Fruit fly (Drosophila melanogaster) whole organism, embryonic: ENCODE results near the gene Idh3g.
A peak's percentile ranks its signal among the peaks of the same experiment; 100 is the strongest.

Experiments
- B-H1 ChIP-seq: fragments of 200-800 bp; sonication (Bioruptor generic); IDR thresholded peaks from 3 replicates; pipeline ENCODE4 v1.3.6; 2022; ENCODE audit warnings: missing biosample characterization, missing genetic modification characterization
- Bgb ChIP-seq: fragments of 200-800 bp; sonication (Bioruptor generic); IDR thresholded peaks from 2 replicates; pipeline ENCODE4 v1.3.6; 2022; ENCODE audit warnings: missing biosample characterization, missing genetic modification characterization; ENCODE audit not compliant: partially characterized antibody
- CG12104 ChIP-seq: fragments of 200-800 bp; sonication (Bioruptor generic); optimal IDR thresholded peaks from 3 replicates; lab custom pipeline; 2016; ENCODE audit warnings: missing biosample characterization, missing genetic modification characterization
- CG1233 ChIP-seq: fragments of 200-800 bp; sonication (Bioruptor generic); optimal IDR thresholded peaks from 4 replicates; lab custom pipeline; 2018; ENCODE audit warnings: missing biosample characterization, mild to moderate bottlenecking, missing genetic modification characterization
- CG13123 ChIP-seq: fragments of 200-800 bp; sonication (Bioruptor generic); optimal IDR thresholded peaks from 2 replicates; lab custom pipeline; 2016; ENCODE audit warnings: missing biosample characterization, missing genetic modification characterization
- CG14667 ChIP-seq: fragments of 200-800 bp; sonication (Bioruptor generic); IDR thresholded peaks from 2 replicates; pipeline ENCODE4 v1.3.6; 2022; ENCODE audit warnings: missing biosample characterization, missing genetic modification characterization
- CG14710 ChIP-seq: fragments of 200-800 bp; sonication (Bioruptor generic); optimal IDR thresholded peaks from 3 replicates; lab custom pipeline; 2019; ENCODE audit warnings: missing biosample characterization, mild to moderate bottlenecking, missing genetic modification characterization, moderate library complexity
- CG1529 ChIP-seq: fragments of 200-800 bp; sonication (Bioruptor generic); optimal IDR thresholded peaks from 3 replicates; lab custom pipeline; 2018; ENCODE audit warnings: missing biosample characterization, missing genetic modification characterization
- CG15696 ChIP-seq: fragments of 200-800 bp; sonication (Bioruptor generic); optimal IDR thresholded peaks from 2 replicates; lab custom pipeline; 2019; ENCODE audit warnings: missing biosample characterization, mild to moderate bottlenecking, missing genetic modification characterization, moderate library complexity
- CG1647 ChIP-seq: fragments of 200-800 bp; sonication (Bioruptor generic); optimal IDR thresholded peaks from 3 replicates; lab custom pipeline; 2016; ENCODE audit warnings: missing biosample characterization, missing genetic modification characterization
- CG18599 ChIP-seq: fragments of 200-800 bp; sonication (Bioruptor generic); optimal IDR thresholded peaks from 3 replicates; lab custom pipeline; 2017; ENCODE audit warnings: missing biosample characterization, missing genetic modification characterization, mild to moderate bottlenecking, moderate library complexity, missing genetic modification reagents
- CG2120 ChIP-seq: fragments of 200-800 bp; sonication (Bioruptor generic); optimal IDR thresholded peaks from 3 replicates; lab custom pipeline; 2016; ENCODE audit warnings: missing biosample characterization, missing genetic modification characterization
- CG2875 ChIP-seq: fragments of 200-800 bp; sonication (Bioruptor generic); optimal IDR thresholded peaks from 2 replicates; lab custom pipeline; 2017; ENCODE audit warnings: missing biosample characterization, mild to moderate bottlenecking, missing genetic modification characterization, missing genetic modification reagents
- CG34224 ChIP-seq: fragments of 200-800 bp; sonication (Bioruptor generic); IDR thresholded peaks from 3 replicates; pipeline ENCODE4 v1.3.6; 2022; ENCODE audit warnings: missing biosample characterization, missing genetic modification characterization; ENCODE audit not compliant: partially characterized antibody
- CG6272 ChIP-seq: fragments of 200-800 bp; sonication (Bioruptor generic); IDR thresholded peaks from 2 replicates; pipeline ENCODE4 v1.3.6; 2022; ENCODE audit warnings: missing biosample characterization, missing genetic modification characterization
- CG6689 ChIP-seq: fragments of 200-800 bp; sonication (Bioruptor generic); IDR thresholded peaks from 2 replicates; pipeline ENCODE4 v1.3.6; 2022; ENCODE audit warnings: missing biosample characterization, missing genetic modification characterization
- CG7372 ChIP-seq: fragments of 200-800 bp; sonication (Bioruptor generic); IDR thresholded peaks from 2 replicates; pipeline ENCODE4 v1.3.6; 2022; ENCODE audit warnings: missing biosample characterization, missing genetic modification characterization
- CG8924 ChIP-seq: fragments of 200-800 bp; optimal IDR thresholded peaks from 3 replicates; lab custom pipeline; 2019; ENCODE audit warnings: missing biosample characterization, mild to moderate bottlenecking, missing genetic modification characterization, moderate library complexity
- Dp ChIP-seq: fragments of 200-800 bp; sonication (Bioruptor generic); optimal IDR thresholded peaks from 2 replicates; lab custom pipeline; 2018; ENCODE audit warnings: missing biosample characterization, mild to moderate bottlenecking, missing genetic modification characterization, moderate library complexity
- Gug ChIP-seq: fragments of 200-800 bp; sonication (Bioruptor generic); IDR thresholded peaks from 4 replicates; pipeline ENCODE4 v1.3.6; 2022; ENCODE audit warnings: missing biosample characterization, missing genetic modification characterization
- HHEX ChIP-seq: fragments of 200-800 bp; sonication (Bioruptor generic); optimal IDR thresholded peaks from 3 replicates; lab custom pipeline; 2017; ENCODE audit warnings: missing biosample characterization, mild to moderate bottlenecking, missing genetic modification characterization, missing genetic modification reagents
- HLH4C ChIP-seq: fragments of 200-800 bp; sonication (Bioruptor generic); IDR thresholded peaks from 3 replicates; pipeline ENCODE4 v1.3.6; 2022; ENCODE audit warnings: missing biosample characterization, missing genetic modification characterization; ENCODE audit not compliant: partially characterized antibody
- Hey ChIP-seq: fragments of 200-800 bp; sonication (Bioruptor generic); optimal IDR thresholded peaks from 3 replicates; lab custom pipeline; 2018; ENCODE audit warnings: missing biosample characterization, mild to moderate bottlenecking, missing genetic modification characterization
- HmgZ ChIP-seq: fragments of 200-800 bp; sonication (Bioruptor generic); optimal IDR thresholded peaks from 2 replicates; lab custom pipeline; 2018; ENCODE audit warnings: missing biosample characterization, mild to moderate bottlenecking, missing genetic modification characterization
- Ptx1 ChIP-seq: fragments of 200-800 bp; sonication (Bioruptor generic); IDR thresholded peaks from 2 replicates; pipeline ENCODE4 v1.3.6; 2022; ENCODE audit warnings: missing biosample characterization, missing genetic modification characterization
- Rfx ChIP-seq: fragments of 200-800 bp; sonication (Bioruptor generic); IDR thresholded peaks from 2 replicates; pipeline ENCODE4 v1.3.6; 2022; ENCODE audit warnings: missing biosample characterization, missing genetic modification characterization
- Sox102F ChIP-seq: fragments of 200-800 bp; sonication (Bioruptor generic); optimal IDR thresholded peaks from 2 replicates; lab custom pipeline; 2018; ENCODE audit warnings: missing biosample characterization, mild to moderate bottlenecking, missing genetic modification characterization, moderate library complexity
- Ssrp ChIP-seq: fragments of 200-800 bp; sonication (Bioruptor generic); optimal IDR thresholded peaks from 2 replicates; lab custom pipeline; 2018; ENCODE audit warnings: missing biosample characterization, mild to moderate bottlenecking, missing genetic modification characterization, moderate library complexity
- Trl ChIP-seq, 3 experiments: fragments of >200 bp in 2 of 3; fragments of 200-800 bp in 1 of 3; sonication (Bioruptor generic) in 1 of 3; optimal IDR thresholded peaks; 2 replicates in 1 of 3; 3 replicates in 2 of 3; lab custom pipeline; 2016 to 2017; ENCODE audit warnings: missing biosample characterization in 1 of 3, missing genetic modification characterization in 1 of 3
- ash1 ChIP-seq: fragments of 200-800 bp; sonication (Bioruptor generic); optimal IDR thresholded peaks from 2 replicates; lab custom pipeline; 2018; ENCODE audit warnings: missing biosample characterization, mild to moderate bottlenecking, missing genetic modification characterization
- cad ChIP-seq: fragments of >200 bp; optimal IDR thresholded peaks from 2 replicates; lab custom pipeline; 2017; ENCODE audit warnings: missing biosample characterization, missing genetic modification characterization
- dan ChIP-seq: fragments of 200-800 bp; sonication (Bioruptor generic); IDR thresholded peaks from 2 replicates; pipeline ENCODE4 v1.3.6; 2022; ENCODE audit warnings: missing biosample characterization, missing genetic modification characterization
- danr ChIP-seq: fragments of 200-800 bp; sonication (Bioruptor generic); IDR thresholded peaks from 2 replicates; pipeline ENCODE4 v1.3.6; 2022; ENCODE audit warnings: missing biosample characterization, missing genetic modification characterization
- dysf ChIP-seq: fragments of 200-800 bp; sonication (Bioruptor generic); IDR thresholded peaks from 3 replicates; pipeline ENCODE4 v1.3.6; 2022; ENCODE audit warnings: missing biosample characterization, missing genetic modification characterization
- emc ChIP-seq: fragments of 200-800 bp; sonication (Bioruptor generic); optimal IDR thresholded peaks from 2 replicates; lab custom pipeline; 2016; ENCODE audit warnings: missing biosample characterization, missing genetic modification characterization
- fru ChIP-seq: fragments of >200 bp; optimal IDR thresholded peaks from 2 replicates; lab custom pipeline; 2017
- gcm ChIP-seq: fragments of 200-800 bp; sonication (Bioruptor generic); optimal IDR thresholded peaks from 2 replicates; lab custom pipeline; 2019; ENCODE audit warnings: missing biosample characterization, mild to moderate bottlenecking, missing genetic modification characterization, moderate library complexity
- gcm2 ChIP-seq: fragments of 200-800 bp; sonication (Bioruptor generic); optimal IDR thresholded peaks from 2 replicates; lab custom pipeline; 2016; ENCODE audit warnings: missing biosample characterization, missing genetic modification characterization
- her ChIP-seq: fragments of 200-800 bp; sonication (Bioruptor generic); optimal IDR thresholded peaks from 2 replicates; lab custom pipeline; 2016; ENCODE audit warnings: missing biosample characterization, missing genetic modification characterization
- maf-S ChIP-seq: fragments of 200-800 bp; sonication (Bioruptor generic); optimal IDR thresholded peaks from 2 replicates; lab custom pipeline; 2016; ENCODE audit warnings: missing biosample characterization, missing genetic modification characterization
- odd ChIP-seq: fragments of 200-800 bp; sonication (Bioruptor generic); optimal IDR thresholded peaks from 2 replicates; lab custom pipeline; 2017; ENCODE audit warnings: missing biosample characterization, mild to moderate bottlenecking, missing genetic modification characterization
- pan ChIP-seq, 4 experiments: fragments of >200 bp in 3 of 4; fragments of 200-800 bp in 1 of 4; sonication (Bioruptor generic) in 1 of 4; optimal IDR thresholded peaks in 3 of 4; IDR thresholded peaks in 1 of 4; 2 replicates each; pipeline versions ENCODE4 v1.3.6 to Lab custom; 2017 to 2022; ENCODE audit warnings: missing biosample characterization in 2 of 4, missing genetic modification characterization in 2 of 4, mixed read lengths in 1 of 4
- pb ChIP-seq: fragments of 200-800 bp; sonication (Bioruptor generic); optimal IDR thresholded peaks from 3 replicates; lab custom pipeline; 2016; ENCODE audit warnings: missing biosample characterization, missing genetic modification characterization
- pita ChIP-seq: fragments of 200-800 bp; sonication (Bioruptor generic); optimal IDR thresholded peaks from 2 replicates; lab custom pipeline; 2017; ENCODE audit warnings: missing biosample characterization, mild to moderate bottlenecking, missing genetic modification characterization
- sens ChIP-seq: fragments of 200-800 bp; sonication (Bioruptor generic); peaks from one replicate; lab custom pipeline; 2016; ENCODE audit warnings: missing biosample characterization, missing genetic modification characterization
- sima ChIP-seq: fragments of 200-800 bp; sonication (Bioruptor generic); optimal IDR thresholded peaks from 2 replicates; lab custom pipeline; 2016; ENCODE audit warnings: missing biosample characterization, missing genetic modification characterization
- sob ChIP-seq: fragments of 200-800 bp; sonication (Bioruptor generic); IDR thresholded peaks from 2 replicates; pipeline ENCODE4 v1.3.6; 2022; ENCODE audit warnings: missing biosample characterization, missing genetic modification characterization
- tap ChIP-seq: fragments of 200-800 bp; optimal IDR thresholded peaks from 3 replicates; lab custom pipeline; 2019; ENCODE audit warnings: missing biosample characterization, mild to moderate bottlenecking, missing genetic modification characterization, moderate library complexity
- trem ChIP-seq: fragments of 200-800 bp; optimal IDR thresholded peaks from 3 replicates; lab custom pipeline; 2019; ENCODE audit warnings: missing biosample characterization, mild to moderate bottlenecking, missing genetic modification characterization, moderate library complexity

Idh3g gene

dm6 chr3R:25686698-25687420 is 6.2 kb downstream of the Idh3g start, which contains the start of gene CLS (continued):
- peak; percentile 53 for TF ChIP-seq trem (tag; lab: Kevin White, UChicago)
- TF ChIP-seq tap (tag; lab: Kevin White, UChicago), result no peak
- no peak for TF ChIP-seq fru
- no peak for TF ChIP-seq CG1529 (GFP tag; lab: Kevin White, UChicago)
- no peak for TF ChIP-seq CG6272 (GFP tag; lab: Robert Waterston, UW)
- no peak for TF ChIP-seq B-H1 (GFP tag; lab: Robert Waterston, UW)
- no peak for TF ChIP-seq CG1233 (GFP tag; lab: Kevin White, UChicago)
- peak; percentile 74 for TF ChIP-seq HLH4C
- TF ChIP-seq CG8924 (tag; lab: Kevin White, UChicago), result no peak
- no peak for TF ChIP-seq Ptx1
- no peak for TF ChIP-seq gcm2 (GFP tag; lab: Kevin White, UChicago)
- no peak for TF ChIP-seq CG15696 (tag; lab: Kevin White, UChicago)
- no peak for TF ChIP-seq her (GFP tag; lab: Kevin White, UChicago)
- TF ChIP-seq pita, result no peak
- no peak for TF ChIP-seq Ssrp (tag; lab: Kevin White, UChicago)
- TF ChIP-seq Hey (tag; lab: Kevin White, UChicago), result no peak
- no peak for TF ChIP-seq CG12104 (GFP tag; lab: Kevin White, UChicago)
- no peak for TF ChIP-seq CG7372 (GFP tag; lab: Robert Waterston, UW)
- no peak for TF ChIP-seq sens (GFP tag; lab: Kevin White, UChicago)
- TF ChIP-seq pb, result no peak
- no peak for TF ChIP-seq Gug (GFP tag; lab: Robert Waterston, UW)
- TF ChIP-seq danr (GFP tag; lab: Robert Waterston, UW), result no peak
- TF ChIP-seq maf-S (GFP tag; lab: Kevin White, UChicago), result no peak
- TF ChIP-seq dan (GFP tag; lab: Robert Waterston, UW), result no peak
- peak; percentile 60; the same call in 2 of the 3 replicates for TF ChIP-seq CG34224 (GFP tag; lab: Robert Waterston, UW)
- no peak for TF ChIP-seq CG2875 (GFP tag; lab: Kevin White, UChicago)
- peak; percentile 64; the same call in 1 of the 2 replicates for TF ChIP-seq Bgb
- TF ChIP-seq gcm (GFP tag; lab: Kevin White, UChicago), result no peak
- TF ChIP-seq CG14710 (tag; lab: Kevin White, UChicago), result peak; percentile 13
- no peak for TF ChIP-seq CG14667 (GFP tag; lab: Robert Waterston, UW)
- peak; percentile 31 for TF ChIP-seq HmgZ (tag; lab: Kevin White, UChicago)
- no peak for TF ChIP-seq sima (GFP tag; lab: Kevin White, UChicago)
- no peak for TF ChIP-seq cad (GFP tag; lab: Kevin White, UChicago)
- TF ChIP-seq CG13123 (GFP tag; lab: Kevin White, UChicago), result no peak
- no peak for TF ChIP-seq pan (optimal IDR thresholded peaks at IDR 0.05; lab: Kevin White, UChicago)
- TF ChIP-seq pan (GFP tag; optimal IDR thresholded peaks at IDR 0.05 in 1 of 2, IDR thresholded peaks at IDR 0.05 in 1 of 2), result no peak
- TF ChIP-seq Trl (optimal IDR thresholded peaks at IDR 0.05; lab: Kevin White, UChicago), result no peak
- TF ChIP-seq Trl (GFP tag; optimal IDR thresholded peaks at IDR 0.05; lab: Kevin White, UChicago), result no peak
- TF ChIP-seq Dp (GFP tag; lab: Kevin White, UChicago), result peak; percentile 83

DNA sequence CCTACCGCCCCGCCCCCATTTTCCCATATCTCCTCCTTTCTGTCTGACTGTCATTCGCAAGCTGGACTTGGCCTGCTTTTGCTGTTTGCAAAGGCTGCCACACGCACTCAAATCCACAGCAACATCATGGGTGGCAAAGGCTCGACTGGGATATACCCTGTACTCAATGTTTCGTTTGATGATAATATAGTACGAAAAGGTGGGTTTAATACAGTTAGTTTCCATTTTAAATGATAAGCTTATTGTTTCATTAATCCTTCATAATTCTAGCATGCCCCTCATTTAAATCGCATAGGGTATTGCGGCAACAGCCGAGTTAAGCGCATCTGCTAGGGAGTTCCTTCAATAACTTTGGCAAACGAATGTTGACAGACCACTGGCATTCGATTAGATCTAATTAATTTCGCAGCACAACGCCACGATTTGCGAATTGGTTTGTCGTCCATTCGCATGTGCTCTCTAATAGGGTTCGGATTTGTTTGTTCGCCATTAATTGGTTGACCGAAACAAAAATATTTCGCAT is 13.6 kb downstream of the Idh3g start:
- 0 out of 3 replicates have a peak, but pooled peaks have one; percentile 43 for TF ChIP-seq dysf
- TF ChIP-seq CG1647 (GFP tag; lab: Kevin White, UChicago), result no peak
- peak; percentile 54 for TF ChIP-seq CG2120 (GFP tag; lab: Kevin White, UChicago)
- TF ChIP-seq CG18599, result peak; percentile 55
- no peak for TF ChIP-seq emc (GFP tag; lab: Kevin White, UChicago)
- no peak for TF ChIP-seq CG1233 (GFP tag; lab: Kevin White, UChicago)
- TF ChIP-seq HHEX (GFP tag; lab: Kevin White, UChicago), result no peak
- 0 out of 2 replicates have a peak, but pooled peaks have one; percentile 27 for TF ChIP-seq CG6689 (GFP tag; lab: Robert Waterston, UW)
- TF ChIP-seq sens (GFP tag; lab: Kevin White, UChicago), result peak; percentile 51
- TF ChIP-seq sob (GFP tag; lab: Robert Waterston, UW), result peak; percentile 8; the same call in 1 of the 2 replicates
- peak; percentile 28; the same call in 1 of the 2 replicates for TF ChIP-seq Rfx (GFP tag; lab: Robert Waterston, UW)
- no peak for TF ChIP-seq ash1
- no peak for TF ChIP-seq odd (GFP tag; lab: Kevin White, UChicago)
- TF ChIP-seq Sox102F (GFP tag; lab: Kevin White, UChicago), result peak; percentile 14
- no peak for TF ChIP-seq HmgZ (tag; lab: Kevin White, UChicago)
